Worm (Caenorhabditis elegans): ENCODE measurements around the gene clec-21.

- no peak for TF ChIP-seq nhr-11 (tag; optimal IDR thresholded peaks at IDR 0.05)
- no peak for TF ChIP-seq fkh-10 (GFP tag; optimal IDR thresholded peaks at IDR 0.05)
- TF ChIP-seq C08G9.2 (tag; optimal IDR thresholded peaks at IDR 0.05) = no peak
- TF ChIP-seq tbx-7 (tag; optimal IDR thresholded peaks at IDR 0.05) = no peak
- TF ChIP-seq ceh-2 (tag; optimal IDR thresholded peaks at IDR 0.05) = no peak
- TF ChIP-seq dmd-4 (tag; optimal IDR thresholded peaks at IDR 0.05; ENCODE audit: borderline replicate concordance) = no peak
Observed at ce11 chrII:1606079-1606478, 22.0 kb upstream of the clec-21 start, which contains the start of gene bath-33.

Data from whole organism, late embryonic.